Worm (Caenorhabditis elegans): ENCODE measurements around the gene arrd-22.

The arrd-22 gene

ce11 chrV:3424341-3424740, 14.0 kb downstream of the arrd-22 start, which contains the start of gene srab-21:
Gene srab-21 (minus strand): TSS chrV:3424441.
- TF ChIP-seq hlh-8 (tag; optimal IDR thresholded peaks at IDR 0.05) (no peak), pha-4 (tag; optimal IDR thresholded peaks at IDR 0.05) (no peak), unc-42 (tag; optimal IDR thresholded peaks at IDR 0.05) (no peak), unc-55 (GFP tag; optimal IDR thresholded peaks at IDR 0.05) (no peak), ceh-24 (tag; optimal IDR thresholded peaks at IDR 0.05) (no peak), ceh-18 (tag; optimal IDR thresholded peaks at IDR 0.05) (no peak), pqm-1 (tag; optimal IDR thresholded peaks at IDR 0.05) (no peak), fkh-10 (GFP tag; optimal IDR thresholded peaks at IDR 0.05) (no peak), gmeb-2 (tag; optimal IDR thresholded peaks at IDR 0.05) (no peak), tbx-7 (tag; optimal IDR thresholded peaks at IDR 0.05) (no peak), ceh-34 (tag; optimal IDR thresholded peaks at IDR 0.05) (no peak), hlh-30 (tag; optimal IDR thresholded peaks at IDR 0.05; ENCODE audit: insufficient read depth) (no peak), fax-1 (tag; optimal IDR thresholded peaks at IDR 0.05) (no peak)

ce11 chrV:3426076-3426475, 15.8 kb downstream of the arrd-22 start, which contains the start of gene srab-22:
Gene srab-22 (plus strand): TSS chrV:3426376.
- no peak for TF ChIP-seq hlh-15 (tag; optimal IDR thresholded peaks at IDR 0.05)
- no peak for TF ChIP-seq ceh-30 (tag; optimal IDR thresholded peaks at IDR 0.05)
- no peak for TF ChIP-seq ceh-6 (GFP tag; optimal IDR thresholded peaks at IDR 0.05)
- no peak for TF ChIP-seq ceh-24 (tag; optimal IDR thresholded peaks at IDR 0.05)
- no peak for TF ChIP-seq dve-1 (tag; optimal IDR thresholded peaks at IDR 0.05)
- no peak for TF ChIP-seq eyg-1 (tag; optimal IDR thresholded peaks at IDR 0.05)
- no peak for TF ChIP-seq elt-4 (tag; optimal IDR thresholded peaks at IDR 0.05)
- TF ChIP-seq ceh-34 (tag; optimal IDR thresholded peaks at IDR 0.05) = no peak
- no peak for TF ChIP-seq npax-4 (tag; optimal IDR thresholded peaks at IDR 0.05)
- TF ChIP-seq elt-2 (tag; optimal IDR thresholded peaks at IDR 0.05) = no peak
- no peak for TF ChIP-seq K02D7.2 (tag; optimal IDR thresholded peaks at IDR 0.05)
- TF ChIP-seq fax-1 (tag; optimal IDR thresholded peaks at IDR 0.05) = no peak
- TF ChIP-seq ztf-16 (tag; optimal IDR thresholded peaks at IDR 0.05) = no peak
- no peak for TF ChIP-seq tbx-2 (tag; optimal IDR thresholded peaks at IDR 0.05)
- TF ChIP-seq pqm-1 (tag; optimal IDR thresholded peaks at IDR 0.05) = no peak
- no peak for TF ChIP-seq T23F11.4 (GFP tag; optimal IDR thresholded peaks at IDR 0.05)
- no peak for TF ChIP-seq C08G9.2 (tag; optimal IDR thresholded peaks at IDR 0.05)
- TF ChIP-seq lin-11 (tag; optimal IDR thresholded peaks at IDR 0.05) = no peak
- no peak for TF ChIP-seq ceh-14 (tag; optimal IDR thresholded peaks at IDR 0.05)
- TF ChIP-seq tbx-7 (tag; optimal IDR thresholded peaks at IDR 0.05) = no peak

ce11 chrV:3428697-3429096, 18.4 kb downstream of the arrd-22 start, which contains the start of gene srab-20:
Gene srab-20 (plus strand): TSS chrV:3428997.
- no peak for TF ChIP-seq odd-2 (tag; optimal IDR thresholded peaks at IDR 0.05)
- TF ChIP-seq Y22D7AL.16 (tag; optimal IDR thresholded peaks at IDR 0.05) = no peak
- TF ChIP-seq T23F11.4 (GFP tag; optimal IDR thresholded peaks at IDR 0.05) = no peak
- TF ChIP-seq sox-4 (tag; optimal IDR thresholded peaks at IDR 0.05) = no peak
- TF ChIP-seq ceh-34 (tag; optimal IDR thresholded peaks at IDR 0.05) = no peak
- TF ChIP-seq ceh-2 (tag; optimal IDR thresholded peaks at IDR 0.05) = no peak
- TF ChIP-seq ceh-22 (tag; optimal IDR thresholded peaks at IDR 0.05) = no peak
- TF ChIP-seq npax-4 (tag; optimal IDR thresholded peaks at IDR 0.05) = no peak
- TF ChIP-seq C38D4.7 (GFP tag; optimal IDR thresholded peaks at IDR 0.05) = no peak
- no peak for TF ChIP-seq hlh-6 (tag; optimal IDR thresholded peaks at IDR 0.05)

ce11 chrV:3431535-3431990, 21.2 kb downstream of the arrd-22 start, which contains the start of the genes T20D4.19 and srj-9:
Gene T20D4.19 (minus strand): TSS chrV:3431635.
Gene srj-9 (plus strand): TSS chrV:3431940.
- no peak for TF ChIP-seq syd-9 (tag; optimal IDR thresholded peaks at IDR 0.05)
- TF ChIP-seq che-1 (tag; optimal IDR thresholded peaks at IDR 0.05) = no peak

All from whole organism, late embryonic.